Worm (Caenorhabditis elegans): ENCODE results near the gene col-95.

ce11 chrIII:11669008-11669407 is 34.8 kb upstream of the col-95 start:
- TF ChIP-seq B0310.2 (tag; optimal IDR thresholded peaks at IDR 0.05) (no peak), sea-1 (GFP tag; conservative IDR thresholded peaks at IDR 0.05) (no peak), ama-1 (optimal IDR thresholded peaks at IDR 0.05) (no peak), scrt-1 (GFP tag; IDR thresholded peaks at IDR 0.05) (no peak), hmg-4 (GFP tag; optimal IDR thresholded peaks at IDR 0.05) (no peak), ets-7 (tag; optimal IDR thresholded peaks at IDR 0.05) (no peak), hmbx-1 (tag; optimal IDR thresholded peaks at IDR 0.05) (no peak), aly-1 (tag; optimal IDR thresholded peaks at IDR 0.05) (no peak), F13C5.2 (tag; optimal IDR thresholded peaks at IDR 0.05) (no peak), flt-1 (GFP tag; IDR thresholded peaks at IDR 0.05) (no peak), hnd-1 (tag; optimal IDR thresholded peaks at IDR 0.05) (no peak), tbx-37 (GFP tag; conservative IDR thresholded peaks at IDR 0.05) (no peak), pes-1 (GFP tag; IDR thresholded peaks at IDR 0.05) (no peak), ceh-36 (tag; optimal IDR thresholded peaks at IDR 0.05) (no peak)

All from whole organism, early embryonic.